Fruit fly (Drosophila melanogaster): ENCODE results near the gene stai.
A peak's percentile ranks its signal among the peaks of the same experiment; 100 is the strongest.

stai gene

DNA sequence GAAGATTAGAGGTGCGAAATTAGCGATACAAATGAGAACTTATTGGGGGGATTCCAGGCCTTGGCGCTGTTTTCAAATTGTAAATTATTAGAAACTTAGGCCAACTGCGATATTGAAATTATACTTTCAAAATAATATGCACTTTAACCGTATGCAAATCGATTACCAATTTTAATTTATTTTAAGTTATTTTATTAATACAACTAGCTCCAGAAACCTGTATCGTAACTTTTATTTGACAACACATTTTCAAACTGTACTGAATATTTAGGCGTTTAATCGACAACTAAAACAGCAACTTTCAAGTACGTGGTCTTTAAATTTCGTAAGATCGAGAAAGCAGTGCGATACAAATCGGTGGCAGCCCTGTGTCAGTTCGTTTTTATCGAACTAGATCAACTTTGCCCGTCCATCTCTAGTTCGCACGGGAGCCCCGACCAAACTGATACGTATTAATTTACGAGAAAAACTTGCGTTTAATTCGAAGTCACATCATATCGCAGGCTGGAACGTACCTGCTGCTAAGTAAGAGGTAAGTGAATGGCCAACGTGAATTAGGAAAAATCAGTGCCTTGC, 29.4 kb upstream of the stai start, which contains the start of the genes CG9154 and Kr-h2 (continued):
- peak; percentile 25 for TF ChIP-seq shn (GFP tag; optimal IDR thresholded peaks at IDR 0.05)
- TF ChIP-seq CG1529 (GFP tag; optimal IDR thresholded peaks at IDR 0.05) = no peak
- TF ChIP-seq Eip74EF (GFP tag; optimal IDR thresholded peaks at IDR 0.05) = no peak
- TF ChIP-seq so (GFP tag; IDR thresholded peaks at IDR 0.05) = no peak
- TF ChIP-seq zf30C (GFP tag; optimal IDR thresholded peaks at IDR 0.05) = no peak
- no peak; the same call in 2 of the 3 replicates for TF ChIP-seq CG14050 (GFP tag; IDR thresholded peaks at IDR 0.05)
- no peak for TF ChIP-seq ttk (GFP tag; IDR thresholded peaks at IDR 0.05)
- TF ChIP-seq usp (GFP tag; optimal IDR thresholded peaks at IDR 0.05) = no peak
- no peak for TF ChIP-seq CG16779 (GFP tag; IDR thresholded peaks at IDR 0.05)
- no peak for TF ChIP-seq CG10462 (GFP tag; optimal IDR thresholded peaks at IDR 0.05)
- peak; percentile 25; the same call in 1 of the 2 replicates for TF ChIP-seq CG31224 (GFP tag; IDR thresholded peaks at IDR 0.05)
- TF ChIP-seq CG11456 (GFP tag; IDR thresholded peaks at IDR 0.05) = no peak
- peak; percentile 61 for TF ChIP-seq Scr (GFP tag; IDR thresholded peaks at IDR 0.05; ENCODE audit: partially characterized antibody)
- TF ChIP-seq ken (GFP tag; IDR thresholded peaks at IDR 0.05) = no peak
- no peak for TF ChIP-seq CG7556 (GFP tag; optimal IDR thresholded peaks at IDR 0.05)
- peak; percentile 56 for TF ChIP-seq gem (tag; optimal IDR thresholded peaks at IDR 0.05)
- peak; percentile 77 for TF ChIP-seq CG7963 (GFP tag; IDR thresholded peaks at IDR 0.05; ENCODE audit: partially characterized antibody)
- no peak for TF ChIP-seq CG7786 (GFP tag; optimal IDR thresholded peaks at IDR 0.05)
- TF ChIP-seq Pdp1 (GFP tag; optimal IDR thresholded peaks at IDR 0.05) = peak in 1 of 2 experiments; percentile 18
- TF ChIP-seq Xrp1 (GFP tag; IDR thresholded peaks at IDR 0.05) = 0 out of 2 replicates have a peak, but pooled peaks have one; percentile 7
- TF ChIP-seq hth (optimal IDR thresholded peaks at IDR 0.05) = no peak
- TF ChIP-seq mirr (GFP tag; optimal IDR thresholded peaks at IDR 0.05) = peak; percentile 24
- TF ChIP-seq hkb (optimal IDR thresholded peaks at IDR 0.05) = no peak
- no peak for TF ChIP-seq hkb (GFP tag; IDR thresholded peaks at IDR 0.05)
- no peak for TF ChIP-seq GATAe (GFP tag; conservative IDR thresholded peaks at IDR 0.05)
- TF ChIP-seq gfzf (GFP tag; optimal IDR thresholded peaks at IDR 0.05) = no peak
- TF ChIP-seq D19B (GFP tag; optimal IDR thresholded peaks at IDR 0.05) = peak; percentile 25
- TF ChIP-seq CG12391 (tag; optimal IDR thresholded peaks at IDR 0.05) = peak; percentile 62
- no peak for TF ChIP-seq CG10147 (GFP tag; optimal IDR thresholded peaks at IDR 0.05)
- TF ChIP-seq ato (GFP tag; IDR thresholded peaks at IDR 0.05; ENCODE audit: partially characterized antibody) = peak; percentile 62; the same call in 1 of the 2 replicates
- TF ChIP-seq CG15514 (GFP tag; optimal IDR thresholded peaks at IDR 0.05) = peak; percentile 100
- peak; percentile 15 for TF ChIP-seq pum (GFP tag; optimal IDR thresholded peaks at IDR 0.05)
- TF ChIP-seq HLHmδ (GFP tag; optimal IDR thresholded peaks at IDR 0.05) = no peak
- no peak for TF ChIP-seq Aef1 (GFP tag; IDR thresholded peaks at IDR 0.05)
- TF ChIP-seq Ets65A (GFP tag) = peak; percentile 94
- peak; percentile 60 for TF ChIP-seq CG9932 (GFP tag; IDR thresholded peaks at IDR 0.05)
- no peak for TF ChIP-seq CG15479 (GFP tag; optimal IDR thresholded peaks at IDR 0.05)
- TF ChIP-seq CG2889 (GFP tag; IDR thresholded peaks at IDR 0.05) = no peak
- no peak for TF ChIP-seq Trl (optimal IDR thresholded peaks at IDR 0.05)
- no peak for TF ChIP-seq Trl (GFP tag; optimal IDR thresholded peaks at IDR 0.05)
- TF ChIP-seq CG4854 (GFP tag; optimal IDR thresholded peaks at IDR 0.05) = no peak
- peak; percentile 34 for TF ChIP-seq zen (tag; optimal IDR thresholded peaks at IDR 0.05)
- TF ChIP-seq pros (GFP tag; optimal IDR thresholded peaks at IDR 0.05) = no peak
- TF ChIP-seq CG3995 (GFP tag; optimal IDR thresholded peaks at IDR 0.05) = peak; percentile 3
- no peak for TF ChIP-seq CG10979 (tag; optimal IDR thresholded peaks at IDR 0.05)
- TF ChIP-seq Hey (tag; optimal IDR thresholded peaks at IDR 0.05) = no peak
- TF ChIP-seq kay (GFP tag; optimal IDR thresholded peaks at IDR 0.05) = no peak
- TF ChIP-seq tgo (GFP tag; IDR thresholded peaks at IDR 0.05) = no peak
- TF ChIP-seq chif (GFP tag; optimal IDR thresholded peaks at IDR 0.05) = no peak
- no peak for TF ChIP-seq sima (GFP tag; optimal IDR thresholded peaks at IDR 0.05)
- TF ChIP-seq chn (GFP tag; optimal IDR thresholded peaks at IDR 0.05) = no peak
- peak; percentile 93 for TF ChIP-seq Sry-δ (GFP tag; optimal IDR thresholded peaks at IDR 0.05)

Data from whole organism, embryonic.